Worm (Caenorhabditis elegans): Measurements from ENCODE around the gene bris-1.

The bris-1 gene

ce11 chrIV:3819278-3819777 is at the start of gene bris-1:
bris-1 (minus strand) TSS chrIV:3819328.
- TF ChIP-seq fkh-10 (GFP tag; optimal IDR thresholded peaks at IDR 0.05) (no peak), jun-1 (tag; optimal IDR thresholded peaks at IDR 0.05) (no peak), elt-2 (tag; optimal IDR thresholded peaks at IDR 0.05) (peak; percentile 80), nhr-85 (tag) (peak; percentile 12)

ce11 chrIV:3867252-3867651 is 48.1 kb upstream of the bris-1 start, which contains the start of gene F37C4.4:
F37C4.4 (plus strand) TSS chrIV:3867309.
- TF ChIP-seq fkh-10 (GFP tag; optimal IDR thresholded peaks at IDR 0.05) (no peak), blmp-1 (tag; optimal IDR thresholded peaks at IDR 0.05) (peak; percentile 82), sup-37 (GFP tag; optimal IDR thresholded peaks at IDR 0.05) (no peak), efl-1 (optimal IDR thresholded peaks at IDR 0.05) (no peak), efl-1 (GFP tag; optimal IDR thresholded peaks at IDR 0.05 in 1 of 2) (peak in 1 of 2 experiments; percentile 83)

ce11 chrIV:3866018-3866417 is 46.9 kb upstream of the bris-1 start:
- TF ChIP-seq nhr-71 (tag; optimal IDR thresholded peaks at IDR 0.05) (peak; percentile 18), unc-62 (GFP tag; optimal IDR thresholded peaks at IDR 0.05) (no peak), dpl-1 (GFP tag; optimal IDR thresholded peaks at IDR 0.05) (no peak), efl-1 (optimal IDR thresholded peaks at IDR 0.05) (no peak), efl-1 (GFP tag; optimal IDR thresholded peaks at IDR 0.05 in 1 of 2) (peak in 1 of 2 experiments; percentile 68), ztf-4 (tag; optimal IDR thresholded peaks at IDR 0.05) (no peak), tlp-1 (tag; optimal IDR thresholded peaks at IDR 0.05) (no peak), nhr-76 (tag; optimal IDR thresholded peaks at IDR 0.05) (no peak), unc-30 (tag; optimal IDR thresholded peaks at IDR 0.05) (no peak), pag-3 (tag; optimal IDR thresholded peaks at IDR 0.05; ENCODE audit: borderline replicate concordance, insufficient read depth) (no peak), fkh-8 (tag; optimal IDR thresholded peaks at IDR 0.05) (no peak), mef-2 (tag; optimal IDR thresholded peaks at IDR 0.05) (no peak), nhr-20 (tag; optimal IDR thresholded peaks at IDR 0.05) (peak; percentile 19), nhr-28 (tag; optimal IDR thresholded peaks at IDR 0.05) (no peak), nhr-85 (tag) (peak; percentile 80), irx-1 (tag; optimal IDR thresholded peaks at IDR 0.05) (no peak), lin-14 (GFP tag; optimal IDR thresholded peaks at IDR 0.05) (peak; percentile 16), swsn-7 (tag; optimal IDR thresholded peaks at IDR 0.05) (no peak), fkh-10 (GFP tag; optimal IDR thresholded peaks at IDR 0.05) (no peak), elt-2 (tag; optimal IDR thresholded peaks at IDR 0.05) (peak; percentile 21), ceh-8 (GFP tag; optimal IDR thresholded peaks at IDR 0.05) (no peak), sox-4 (tag; optimal IDR thresholded peaks at IDR 0.05) (no peak), F16B12.6 (tag; optimal IDR thresholded peaks at IDR 0.05) (no peak), vab-15 (tag; optimal IDR thresholded peaks at IDR 0.05) (no peak), egl-27 (tag; optimal IDR thresholded peaks at IDR 0.05) (no peak), ets-5 (GFP tag; IDR thresholded peaks at IDR 0.05) (no peak), mdl-1 (tag; optimal IDR thresholded peaks at IDR 0.05) (no peak), ceh-82 (tag; optimal IDR thresholded peaks at IDR 0.05) (no peak), sptf-1 (tag; optimal IDR thresholded peaks at IDR 0.05) (no peak), lin-35 (GFP tag; optimal IDR thresholded peaks at IDR 0.05) (peak in 1 of 2 experiments; percentile 50), isw-1 (GFP tag; IDR thresholded peaks at IDR 0.05) (no peak), xbp-1 (tag; optimal IDR thresholded peaks at IDR 0.05) (no peak), snu-23 (GFP tag; optimal IDR thresholded peaks at IDR 0.05) (peak; percentile 30), unc-98 (GFP tag; IDR thresholded peaks at IDR 0.05) (no peak), hpl-2 (GFP tag; optimal IDR thresholded peaks at IDR 0.05) (no peak), blmp-1 (tag; optimal IDR thresholded peaks at IDR 0.05) (peak; percentile 71), unc-86 (tag; optimal IDR thresholded peaks at IDR 0.05) (no peak), elt-3 (tag; optimal IDR thresholded peaks at IDR 0.05) (peak in 1 of 6 experiments; percentile 55)
